Fruit fly (Drosophila melanogaster) whole organism, embryonic: ENCODE results near the gene CG4332.
A peak's percentile ranks its signal among the peaks of the same experiment; 100 is the strongest.

Experiments
- ATbp ChIP-seq: fragments of 200-800 bp; sonication (Bioruptor generic); optimal IDR thresholded peaks from 2 replicates; lab custom pipeline; 2017; ENCODE audit warnings: missing biosample characterization, mild to moderate bottlenecking, missing genetic modification characterization, missing genetic modification reagents
- Antp ChIP-seq: fragments of 200-800 bp; sonication (Bioruptor generic); optimal IDR thresholded peaks from 3 replicates; lab custom pipeline; 2016; ENCODE audit warnings: missing biosample characterization, missing genetic modification characterization
- Atf6 ChIP-seq: fragments of 200-800 bp; sonication (Bioruptor generic); IDR thresholded peaks from 2 replicates; pipeline ENCODE4 v1.3.6; 2022; ENCODE audit warnings: missing biosample characterization, missing genetic modification characterization
- CG10147 ChIP-seq: fragments of 200-800 bp; sonication (Bioruptor generic); optimal IDR thresholded peaks from 2 replicates; lab custom pipeline; 2019; ENCODE audit warnings: missing biosample characterization, mild to moderate bottlenecking, missing genetic modification characterization, moderate library complexity
- CG11085 ChIP-seq: fragments of 200-800 bp; sonication (Bioruptor generic); IDR thresholded peaks from 2 replicates; pipeline ENCODE4 v1.3.6; 2022; ENCODE audit warnings: missing biosample characterization, missing genetic modification characterization
- CG11456 ChIP-seq: fragments of 200-800 bp; sonication (Bioruptor generic); IDR thresholded peaks from 3 replicates; pipeline ENCODE4 v1.3.6; 2022; ENCODE audit warnings: missing biosample characterization, missing genetic modification characterization
- CG13287 ChIP-seq: fragments of 200-800 bp; sonication (Bioruptor generic); IDR thresholded peaks from 2 replicates; pipeline ENCODE4 v1.3.6; 2022; ENCODE audit warnings: missing biosample characterization, missing genetic modification characterization; ENCODE audit not compliant: partially characterized antibody
- CG14965 ChIP-seq: fragments of 200-800 bp; sonication (Bioruptor generic); optimal IDR thresholded peaks from 2 replicates; lab custom pipeline; 2016; ENCODE audit warnings: missing biosample characterization, missing genetic modification characterization, borderline replicate concordance
- CG15073 ChIP-seq: fragments of 200-800 bp; sonication (Bioruptor generic); optimal IDR thresholded peaks from 2 replicates; lab custom pipeline; 2016; ENCODE audit warnings: missing biosample characterization, missing genetic modification characterization
- CG15696 ChIP-seq: fragments of 200-800 bp; sonication (Bioruptor generic); optimal IDR thresholded peaks from 2 replicates; lab custom pipeline; 2019; ENCODE audit warnings: missing biosample characterization, mild to moderate bottlenecking, missing genetic modification characterization, moderate library complexity
- CG17186 ChIP-seq: fragments of 200-800 bp; sonication (Bioruptor generic); optimal IDR thresholded peaks from 3 replicates; lab custom pipeline; 2017; ENCODE audit warnings: missing biosample characterization, missing genetic modification reagents, missing genetic modification characterization
- CG2199 ChIP-seq: fragments of 200-800 bp; sonication (Bioruptor generic); IDR thresholded peaks from 3 replicates; pipeline ENCODE4 v1.3.6; 2022; ENCODE audit warnings: missing biosample characterization, missing genetic modification characterization
- CG31224 ChIP-seq: fragments of 200-800 bp; sonication (Bioruptor generic); IDR thresholded peaks from 2 replicates; pipeline ENCODE4 v1.3.6; 2022; ENCODE audit warnings: missing biosample characterization, missing genetic modification characterization
- CG32532 ChIP-seq: fragments of 200-800 bp; sonication (Bioruptor generic); IDR thresholded peaks from 2 replicates; pipeline ENCODE4 v1.3.6; 2022; ENCODE audit warnings: missing biosample characterization, missing genetic modification characterization
- CG4360 ChIP-seq: fragments of 200-800 bp; sonication (Bioruptor generic); IDR thresholded peaks from 2 replicates; pipeline ENCODE4 v1.3.6; 2022; ENCODE audit warnings: missing biosample characterization, missing genetic modification characterization
- CG6689 ChIP-seq: fragments of 200-800 bp; sonication (Bioruptor generic); IDR thresholded peaks from 2 replicates; pipeline ENCODE4 v1.3.6; 2022; ENCODE audit warnings: missing biosample characterization, missing genetic modification characterization
- CG7963 ChIP-seq: fragments of 200-800 bp; sonication (Bioruptor generic); IDR thresholded peaks from 3 replicates; pipeline ENCODE4 v1.3.6; 2022; ENCODE audit warnings: missing biosample characterization, missing genetic modification characterization; ENCODE audit not compliant: partially characterized antibody
- CG8478 ChIP-seq: fragments of >200 bp; optimal IDR thresholded peaks from 2 replicates; lab custom pipeline; 2018
- CG9215 ChIP-seq: fragments of 200-800 bp; sonication (Bioruptor generic); IDR thresholded peaks from 2 replicates; pipeline ENCODE4 v1.3.6; 2022; ENCODE audit warnings: missing biosample characterization, missing genetic modification characterization
- CG9817 ChIP-seq: fragments of 200-800 bp; sonication (Bioruptor generic); optimal IDR thresholded peaks from 2 replicates; lab custom pipeline; 2018; ENCODE audit warnings: missing biosample characterization, mild to moderate bottlenecking, missing genetic modification characterization, moderate library complexity
- Camta ChIP-seq: fragments of 200-800 bp; sonication (Bioruptor generic); optimal IDR thresholded peaks from 2 replicates; lab custom pipeline; 2016; ENCODE audit warnings: missing biosample characterization, missing genetic modification characterization
- Dip2 ChIP-seq: fragments of 200-800 bp; sonication (Bioruptor generic); IDR thresholded peaks from 2 replicates; pipeline ENCODE4 v1.3.6; 2022; ENCODE audit warnings: missing biosample characterization, missing genetic modification characterization
- Doc2 ChIP-seq: fragments of 200-800 bp; sonication (Bioruptor generic); IDR thresholded peaks from 2 replicates; pipeline ENCODE4 v1.3.6; 2022; ENCODE audit warnings: missing biosample characterization, missing genetic modification characterization
- Fer2 ChIP-seq: fragments of 200-800 bp; sonication (Bioruptor generic); optimal IDR thresholded peaks from 2 replicates; lab custom pipeline; 2018; ENCODE audit warnings: missing biosample characterization, mild to moderate bottlenecking, missing genetic modification characterization, moderate library complexity
- Gug ChIP-seq: fragments of 200-800 bp; sonication (Bioruptor generic); IDR thresholded peaks from 4 replicates; pipeline ENCODE4 v1.3.6; 2022; ENCODE audit warnings: missing biosample characterization, missing genetic modification characterization
- HmgZ ChIP-seq: fragments of 200-800 bp; sonication (Bioruptor generic); optimal IDR thresholded peaks from 2 replicates; lab custom pipeline; 2018; ENCODE audit warnings: missing biosample characterization, mild to moderate bottlenecking, missing genetic modification characterization
- Hr39 ChIP-seq: fragments of >200 bp; optimal IDR thresholded peaks from 2 replicates; lab custom pipeline; 2017
- Mad ChIP-seq: fragments of 200-800 bp; sonication (Bioruptor generic); optimal IDR thresholded peaks from 2 replicates; lab custom pipeline; 2016; ENCODE audit warnings: missing biosample characterization, missing genetic modification characterization
- Max ChIP-seq: fragments of 200-800 bp; sonication (Bioruptor generic); optimal IDR thresholded peaks from 2 replicates; lab custom pipeline; 2016; ENCODE audit warnings: missing biosample characterization, mild to moderate bottlenecking, missing genetic modification characterization
- Rfx ChIP-seq: fragments of 200-800 bp; sonication (Bioruptor generic); IDR thresholded peaks from 2 replicates; pipeline ENCODE4 v1.3.6; 2022; ENCODE audit warnings: missing biosample characterization, missing genetic modification characterization
- Sin3A ChIP-seq: fragments of >200 bp; optimal IDR thresholded peaks from 2 replicates; lab custom pipeline; 2018
- Sox100B ChIP-seq: fragments of 200-800 bp; sonication (Bioruptor generic); optimal IDR thresholded peaks from 3 replicates; lab custom pipeline; 2018; ENCODE audit warnings: missing biosample characterization, mild to moderate bottlenecking, missing genetic modification characterization
- Trl ChIP-seq, 3 experiments: fragments of >200 bp in 2 of 3; fragments of 200-800 bp in 1 of 3; sonication (Bioruptor generic) in 1 of 3; optimal IDR thresholded peaks; 2 replicates in 1 of 3; 3 replicates in 2 of 3; lab custom pipeline; 2016 to 2017; ENCODE audit warnings: missing biosample characterization in 1 of 3, missing genetic modification characterization in 1 of 3
- Usf ChIP-seq: fragments of 200-800 bp; sonication (Bioruptor generic); optimal IDR thresholded peaks from 2 replicates; lab custom pipeline; 2017; ENCODE audit warnings: missing genotype, missing biosample characterization, missing genetic modification characterization
- ara ChIP-seq: fragments of 200-800 bp; sonication (Bioruptor generic); IDR thresholded peaks from 2 replicates; pipeline ENCODE4 v1.3.6; 2022; ENCODE audit warnings: missing biosample characterization, missing genetic modification characterization
- ato ChIP-seq: fragments of 200-800 bp; sonication (Bioruptor generic); IDR thresholded peaks from 2 replicates; pipeline ENCODE4 v1.3.6; 2022; ENCODE audit warnings: missing biosample characterization, missing genetic modification characterization; ENCODE audit not compliant: partially characterized antibody
- az2 ChIP-seq: fragments of 200-800 bp; sonication (Bioruptor generic); optimal IDR thresholded peaks from 3 replicates; lab custom pipeline; 2016; ENCODE audit warnings: missing biosample characterization, missing genetic modification characterization
- cas ChIP-seq: fragments of 200-800 bp; sonication (Bioruptor generic); IDR thresholded peaks from 2 replicates; pipeline ENCODE4 v1.3.6; 2022; ENCODE audit warnings: missing biosample characterization, missing genetic modification characterization
- chif ChIP-seq, 2 experiments: fragments of 200-800 bp; sonication (Bioruptor generic); optimal IDR thresholded peaks; 3 replicates each; lab custom pipeline; 2016; ENCODE audit warnings: missing biosample characterization in 2 of 2, missing genetic modification characterization in 2 of 2
- croc ChIP-seq: fragments of 200-800 bp; sonication (Bioruptor generic); conservative IDR thresholded peaks from 3 replicates; pipeline ENCODE4 v1.3.6; 2022; ENCODE audit warnings: missing biosample characterization, missing genetic modification characterization
- dati ChIP-seq: fragments of 200-800 bp; sonication (Bioruptor generic); IDR thresholded peaks from 2 replicates; pipeline ENCODE4 v1.3.6; 2022; ENCODE audit warnings: missing biosample characterization, missing genetic modification characterization
- gsb ChIP-seq: fragments of 200-800 bp; sonication (Bioruptor generic); IDR thresholded peaks from 2 replicates; pipeline ENCODE4 v1.3.6; 2022; ENCODE audit warnings: missing biosample characterization, missing genetic modification characterization
- jing ChIP-seq: fragments of 200-800 bp; sonication (Bioruptor generic); optimal IDR thresholded peaks from 2 replicates; lab custom pipeline; 2018; ENCODE audit warnings: missing biosample characterization, mild to moderate bottlenecking, missing genetic modification characterization
- lbe ChIP-seq: fragments of 200-800 bp; sonication (Bioruptor generic); optimal IDR thresholded peaks from 2 replicates; lab custom pipeline; 2016; ENCODE audit warnings: missing biosample characterization, mild to moderate bottlenecking, missing genetic modification characterization
- lilli ChIP-seq: fragments of 200-800 bp; sonication (Bioruptor generic); optimal IDR thresholded peaks from 3 replicates; lab custom pipeline; 2016; ENCODE audit warnings: missing biosample characterization, missing genetic modification characterization
- mam ChIP-seq: fragments of 200-800 bp; sonication (Bioruptor generic); optimal IDR thresholded peaks from 3 replicates; lab custom pipeline; 2016; ENCODE audit warnings: missing biosample characterization, missing genetic modification characterization
- nom ChIP-seq: fragments of 200-800 bp; sonication (Bioruptor generic); optimal IDR thresholded peaks from 2 replicates; lab custom pipeline; 2017; ENCODE audit warnings: missing biosample characterization, missing genetic modification characterization, mild to moderate bottlenecking, moderate library complexity, missing genetic modification reagents
- slbo ChIP-seq: fragments of 200-800 bp; sonication (Bioruptor generic); IDR thresholded peaks from 2 replicates; pipeline ENCODE4 v1.3.6; 2022; ENCODE audit warnings: missing biosample characterization, missing genetic modification characterization
- slp2 ChIP-seq: fragments of 200-800 bp; sonication (Bioruptor generic); optimal IDR thresholded peaks from 2 replicates; lab custom pipeline; 2016; ENCODE audit warnings: missing biosample characterization, missing genetic modification characterization
- tap ChIP-seq: fragments of 200-800 bp; optimal IDR thresholded peaks from 3 replicates; lab custom pipeline; 2019; ENCODE audit warnings: missing biosample characterization, mild to moderate bottlenecking, missing genetic modification characterization, moderate library complexity
- unpg ChIP-seq: fragments of 200-800 bp; sonication (Bioruptor generic); optimal IDR thresholded peaks from 3 replicates; lab custom pipeline; 2018; ENCODE audit warnings: missing biosample characterization, mild to moderate bottlenecking, missing genetic modification characterization, moderate library complexity

Gene CG4332

dm6 chrX:13136939-13137697, 17.7 kb upstream of the CG4332 start (continued):
- TF ChIP-seq CG15073 (GFP tag; lab: Kevin White, UChicago): no peak
- TF ChIP-seq CG32532: no peak; the same call in 1 of the 2 replicates
- TF ChIP-seq ATbp (GFP tag; lab: Kevin White, UChicago): peak; percentile 69
- no peak for TF ChIP-seq CG13287
- no peak for TF ChIP-seq Antp (GFP tag; lab: Kevin White, UChicago)
- no peak for TF ChIP-seq slbo
- no peak for TF ChIP-seq CG7963
- no peak for TF ChIP-seq dati (GFP tag; lab: Robert Waterston, UW)
- TF ChIP-seq Gug (GFP tag; lab: Robert Waterston, UW): peak; percentile 39; the same call in 1 of the 4 replicates
- peak; percentile 47 for TF ChIP-seq Sox100B (GFP tag; lab: Kevin White, UChicago)
- peak; percentile 54 for TF ChIP-seq croc (GFP tag; lab: Robert Waterston, UW)
- TF ChIP-seq az2 (GFP tag; lab: Kevin White, UChicago): peak; percentile 10
- TF ChIP-seq CG4360 (GFP tag; lab: Robert Waterston, UW): peak; percentile 35; the same call in 1 of the 2 replicates
- no peak for TF ChIP-seq Fer2 (tag; lab: Kevin White, UChicago)
- no peak for TF ChIP-seq tap (tag; lab: Kevin White, UChicago)
- no peak for TF ChIP-seq mam
- TF ChIP-seq CG10147 (GFP tag; lab: Kevin White, UChicago): no peak
- no peak for TF ChIP-seq gsb
- TF ChIP-seq Sin3A (lab: Kevin White, UChicago): no peak
- peak; percentile 21 for TF ChIP-seq lbe
- TF ChIP-seq slp2 (GFP tag; lab: Kevin White, UChicago): no peak
- TF ChIP-seq CG9817: no peak
- no peak for TF ChIP-seq CG9215
- no peak for TF ChIP-seq CG8478 (lab: Kevin White, UChicago)
- 0 out of 3 replicates have a peak, but pooled peaks have one; percentile 25 for TF ChIP-seq CG2199 (GFP tag; lab: Robert Waterston, UW)
- TF ChIP-seq Usf: no peak
- peak; percentile 64 for TF ChIP-seq nom (GFP tag; lab: Kevin White, UChicago)
- TF ChIP-seq CG11456 (GFP tag; lab: Robert Waterston, UW): peak; percentile 60; the same call in 1 of the 3 replicates
- no peak for TF ChIP-seq CG31224 (GFP tag; lab: Robert Waterston, UW)
- TF ChIP-seq ara: peak; percentile 66; the same call in 1 of the 2 replicates
- peak; percentile 37 for TF ChIP-seq Rfx
- TF ChIP-seq CG17186 (GFP tag; lab: Kevin White, UChicago): no peak
- no peak for TF ChIP-seq Doc2 (GFP tag; lab: Robert Waterston, UW)
- no peak for TF ChIP-seq jing (GFP tag; lab: Kevin White, UChicago)
- TF ChIP-seq HmgZ (tag; lab: Kevin White, UChicago): no peak
- no peak for TF ChIP-seq cas (GFP tag; lab: Robert Waterston, UW)
- no peak for TF ChIP-seq chif (GFP tag; optimal IDR thresholded peaks at IDR 0.05; lab: Kevin White, UChicago)
- TF ChIP-seq Max (GFP tag; lab: Kevin White, UChicago): no peak
- no peak for TF ChIP-seq CG11085 (GFP tag; lab: Robert Waterston, UW)
- TF ChIP-seq Mad (GFP tag; lab: Kevin White, UChicago): no peak
- TF ChIP-seq unpg (GFP tag; lab: Kevin White, UChicago): peak; percentile 47
- TF ChIP-seq CG6689: peak; percentile 70
- no peak for TF ChIP-seq CG14965 (GFP tag; lab: Kevin White, UChicago)
- TF ChIP-seq Atf6 (GFP tag; lab: Robert Waterston, UW): no peak
- TF ChIP-seq Dip2: no peak
- peak in 1 of 2 experiments; percentile 18 for TF ChIP-seq Trl (optimal IDR thresholded peaks at IDR 0.05; lab: Kevin White, UChicago)
- TF ChIP-seq Trl (GFP tag; optimal IDR thresholded peaks at IDR 0.05; lab: Kevin White, UChicago): no peak
- no peak for TF ChIP-seq CG15696
- peak; percentile 29 for TF ChIP-seq lilli (GFP tag; lab: Kevin White, UChicago)
- TF ChIP-seq Hr39: no peak
- no peak for TF ChIP-seq Camta
- TF ChIP-seq ato (GFP tag; lab: Robert Waterston, UW): no peak
